Fruit fly (Drosophila melanogaster): ENCODE data around the gene Fhos.

The Fhos gene

dm6 chr3L:8765969-8766538 lies 12.6 kb downstream of the Fhos start (continued):
- TF ChIP-seq CG11696 (GFP tag; IDR thresholded peaks at IDR 0.05): peak; percentile 85
- TF ChIP-seq Six4 (GFP tag; optimal IDR thresholded peaks at IDR 0.05): peak; percentile 97
- peak; percentile 76 for TF ChIP-seq crc (GFP tag; optimal IDR thresholded peaks at IDR 0.05)
- TF ChIP-seq CG1832 (GFP tag; optimal IDR thresholded peaks at IDR 0.05): no peak
- peak; percentile 98 for TF ChIP-seq odd (GFP tag; optimal IDR thresholded peaks at IDR 0.05)
- TF ChIP-seq CG5245 (GFP tag; optimal IDR thresholded peaks at IDR 0.05): peak; percentile 95
- peak; percentile 99 for TF ChIP-seq NfI (GFP tag; optimal IDR thresholded peaks at IDR 0.05)
- TF ChIP-seq CG6689 (GFP tag; IDR thresholded peaks at IDR 0.05): peak; percentile 99
- TF ChIP-seq abd-A (tag; optimal IDR thresholded peaks at IDR 0.05): peak; percentile 73
- TF ChIP-seq YL-1 (GFP tag; optimal IDR thresholded peaks at IDR 0.05): peak; percentile 92
- TF ChIP-seq Blimp-1 (GFP tag; optimal IDR thresholded peaks at IDR 0.05): peak; percentile 95
- peak; percentile 82 for TF ChIP-seq HmgD (GFP tag; optimal IDR thresholded peaks at IDR 0.05)
- peak; percentile 97 for TF ChIP-seq Dbx (GFP tag; IDR thresholded peaks at IDR 0.05)
- TF ChIP-seq tin (GFP tag; optimal IDR thresholded peaks at IDR 0.05): peak; percentile 98
- TF ChIP-seq CkIIα-i1 (GFP tag; IDR thresholded peaks at IDR 0.05): 0 out of 2 replicates have a peak, but pooled peaks have one; percentile 42
- TF ChIP-seq rib (GFP tag; IDR thresholded peaks at IDR 0.05): peak; percentile 94
- TF ChIP-seq CG6765 (GFP tag; optimal IDR thresholded peaks at IDR 0.05): peak; percentile 88
- TF ChIP-seq Doc3 (GFP tag; IDR thresholded peaks at IDR 0.05; ENCODE audit: partially characterized antibody): 0 out of 3 replicates have a peak, but pooled peaks have one; percentile 31
- peak; percentile 97 for TF ChIP-seq Atf3 (GFP tag; optimal IDR thresholded peaks at IDR 0.05)
- TF ChIP-seq pros (GFP tag; optimal IDR thresholded peaks at IDR 0.05): peak; percentile 93
- peak; percentile 88 for TF ChIP-seq Nf-YB (GFP tag; optimal IDR thresholded peaks at IDR 0.05)
- TF ChIP-seq TFAM (GFP tag; optimal IDR thresholded peaks at IDR 0.05): peak; percentile 86
- TF ChIP-seq kah (GFP tag; optimal IDR thresholded peaks at IDR 0.05): peak; percentile 89
- TF ChIP-seq wdn (GFP tag; IDR thresholded peaks at IDR 0.05): peak; percentile 95
- TF ChIP-seq Deaf1 (tag; optimal IDR thresholded peaks at IDR 0.05): peak; percentile 82
- peak; percentile 99 for TF ChIP-seq dmrt99B (tag; optimal IDR thresholded peaks at IDR 0.05)
- TF ChIP-seq CG14667 (GFP tag; IDR thresholded peaks at IDR 0.05): peak; percentile 96
- peak; percentile 91 for TF ChIP-seq toy (GFP tag; IDR thresholded peaks at IDR 0.05)
- TF ChIP-seq Hr78 (GFP tag; optimal IDR thresholded peaks at IDR 0.05): peak in 1 of 2 experiments; percentile 68
- TF ChIP-seq tio (GFP tag; optimal IDR thresholded peaks at IDR 0.05): peak; percentile 99
- peak; percentile 97 to 99 for TF ChIP-seq bsh (GFP tag; optimal IDR thresholded peaks at IDR 0.05)
- TF ChIP-seq CG1647 (GFP tag; optimal IDR thresholded peaks at IDR 0.05): peak; percentile 92
- peak; percentile 61 for TF ChIP-seq p53 (GFP tag; optimal IDR thresholded peaks at IDR 0.05)
- TF ChIP-seq CG3838 (GFP tag; optimal IDR thresholded peaks at IDR 0.05): peak; percentile 89
- TF ChIP-seq CG10147 (GFP tag; optimal IDR thresholded peaks at IDR 0.05): peak; percentile 97
- peak; percentile 99 for TF ChIP-seq lmd (GFP tag; IDR thresholded peaks at IDR 0.05)
- TF ChIP-seq CG7786 (GFP tag; optimal IDR thresholded peaks at IDR 0.05): peak; percentile 98
- TF ChIP-seq CG10209 (GFP tag; optimal IDR thresholded peaks at IDR 0.05): peak; percentile 99
- TF ChIP-seq sima (GFP tag; optimal IDR thresholded peaks at IDR 0.05): peak; percentile 65
- TF ChIP-seq CoRest (tag; optimal IDR thresholded peaks at IDR 0.05): peak; percentile 100
- peak; percentile 85 for TF ChIP-seq CG13894 (tag; optimal IDR thresholded peaks at IDR 0.05)
- TF ChIP-seq pfk (GFP tag; optimal IDR thresholded peaks at IDR 0.05): no peak
- TF ChIP-seq oc (tag; optimal IDR thresholded peaks at IDR 0.05): peak; percentile 96
- peak; percentile 97 for TF ChIP-seq CG4424 (GFP tag; optimal IDR thresholded peaks at IDR 0.05)
- no peak for TF ChIP-seq fru (optimal IDR thresholded peaks at IDR 0.05)
- peak; percentile 96 for TF ChIP-seq NC2α (GFP tag; optimal IDR thresholded peaks at IDR 0.05)
- peak; percentile 87 for TF ChIP-seq Myb (GFP tag; optimal IDR thresholded peaks at IDR 0.05)
- peak; percentile 95 for TF ChIP-seq Hand (GFP tag; optimal IDR thresholded peaks at IDR 0.05)
- TF ChIP-seq Awh (GFP tag; IDR thresholded peaks at IDR 0.05): peak; percentile 97
- TF ChIP-seq CG12744 (GFP tag; optimal IDR thresholded peaks at IDR 0.05): peak; percentile 97

Data from whole organism, embryonic.